Fruit fly (Drosophila melanogaster): Measurements from ENCODE around the gene cas.
A peak's percentile ranks its signal among the peaks of the same experiment; 100 is the strongest.

The cas gene

DNA sequence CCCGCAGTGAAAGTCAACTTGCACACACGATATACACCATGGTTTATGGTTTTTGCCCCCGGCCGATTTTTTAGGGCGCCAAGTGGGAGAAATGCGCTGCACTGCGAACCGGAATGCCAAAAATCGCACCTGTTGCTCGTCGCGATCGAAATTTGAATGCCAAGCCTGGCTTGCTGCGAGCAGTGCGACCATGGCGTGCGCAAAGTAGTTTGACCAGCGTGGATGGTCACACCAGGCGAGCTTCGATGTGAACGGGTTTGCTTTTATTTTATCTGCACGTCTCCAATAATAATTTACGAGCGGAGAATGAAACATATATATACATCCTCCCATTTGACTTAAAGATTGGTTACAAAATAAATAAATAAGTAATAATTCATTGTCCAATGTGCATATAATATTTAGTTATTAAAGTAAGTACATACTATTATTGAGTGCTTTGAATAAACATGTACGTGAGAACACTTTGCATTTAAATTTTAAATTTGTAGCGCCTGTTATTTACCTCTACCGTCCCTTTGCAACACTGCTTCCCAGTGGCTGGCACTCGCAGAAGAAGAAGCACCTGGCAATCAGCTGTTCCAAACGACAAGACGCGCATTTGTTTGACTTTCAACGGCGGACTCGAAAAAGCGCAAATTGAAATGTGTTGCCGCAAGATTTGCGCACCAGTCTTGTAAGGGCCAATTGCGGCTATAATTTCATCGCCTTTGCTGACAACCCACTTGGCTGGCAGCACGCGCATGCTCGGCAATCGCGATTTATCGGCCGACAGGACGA, 31.1 kb downstream of the cas start, which contains the start of the genes Rab23 and plx (continued):
- TF ChIP-seq CG2199 (GFP tag; IDR thresholded peaks at IDR 0.05) (no peak), unc-4 (GFP tag; IDR thresholded peaks at IDR 0.05; ENCODE audit: partially characterized antibody) (peak; percentile 47; the same call in 1 of the 2 replicates), insv (GFP tag; optimal IDR thresholded peaks at IDR 0.05) (peak in 1 of 2 experiments; percentile 17), ap (GFP tag; IDR thresholded peaks at IDR 0.05) (no peak), CG1792 (GFP tag; optimal IDR thresholded peaks at IDR 0.05) (no peak), klu (GFP tag; IDR thresholded peaks at IDR 0.05) (no peak), hbn (GFP tag; IDR thresholded peaks at IDR 0.05; ENCODE audit: partially characterized antibody) (no peak), CG2202 (tag; optimal IDR thresholded peaks at IDR 0.05) (no peak), CG13624 (GFP tag; optimal IDR thresholded peaks at IDR 0.05) (peak; percentile 11), CG14710 (tag; optimal IDR thresholded peaks at IDR 0.05) (peak; percentile 76), CG10274 (GFP tag; optimal IDR thresholded peaks at IDR 0.05) (no peak), Dfd (GFP tag; optimal IDR thresholded peaks at IDR 0.05) (no peak), Neu2 (GFP tag; optimal IDR thresholded peaks at IDR 0.05; ENCODE audit: borderline replicate concordance) (no peak), CG8924 (tag; optimal IDR thresholded peaks at IDR 0.05) (no peak), fd3F (GFP tag; optimal IDR thresholded peaks at IDR 0.05) (no peak), knrl (GFP tag; IDR thresholded peaks at IDR 0.05; ENCODE audit: partially characterized antibody) (no peak), HmgD (GFP tag; optimal IDR thresholded peaks at IDR 0.05) (no peak), CG14050 (GFP tag; IDR thresholded peaks at IDR 0.05) (no peak), CG32767 (GFP tag; IDR thresholded peaks at IDR 0.05) (no peak), CG2678 (tag; optimal IDR thresholded peaks at IDR 0.05) (no peak), CG6813 (GFP tag; optimal IDR thresholded peaks at IDR 0.05) (no peak), z (GFP tag; IDR thresholded peaks at IDR 0.05) (no peak), gsb (GFP tag; IDR thresholded peaks at IDR 0.05) (no peak), MESR4 (GFP tag; optimal IDR thresholded peaks at IDR 0.05) (no peak), Rfx (GFP tag; IDR thresholded peaks at IDR 0.05) (peak; percentile 11; the same call in 1 of the 2 replicates), amos (GFP tag; IDR thresholded peaks at IDR 0.05; ENCODE audit: partially characterized antibody) (peak; percentile 33; the same call in 1 of the 2 replicates), NfI (GFP tag; optimal IDR thresholded peaks at IDR 0.05) (peak; percentile 28), CG4730 (GFP tag; IDR thresholded peaks at IDR 0.05) (no peak), twi (tag; optimal IDR thresholded peaks at IDR 0.05) (no peak), Sry-β (GFP tag; optimal IDR thresholded peaks at IDR 0.05) (no peak), cad (GFP tag; optimal IDR thresholded peaks at IDR 0.05) (no peak), da (GFP tag; optimal IDR thresholded peaks at IDR 0.05) (no peak), pnt (GFP tag; optimal IDR thresholded peaks at IDR 0.05) (no peak), CG2116 (GFP tag; optimal IDR thresholded peaks at IDR 0.05) (peak; percentile 60), tgo (GFP tag; IDR thresholded peaks at IDR 0.05) (no peak), CG7556 (GFP tag; optimal IDR thresholded peaks at IDR 0.05) (peak; percentile 1), eyg (GFP tag; optimal IDR thresholded peaks at IDR 0.05) (no peak), CG9437 (GFP tag; optimal IDR thresholded peaks at IDR 0.05) (no peak), CkIIα-i1 (GFP tag; IDR thresholded peaks at IDR 0.05) (no peak), CG7987 (GFP tag; optimal IDR thresholded peaks at IDR 0.05) (no peak), grn (GFP tag; optimal IDR thresholded peaks at IDR 0.05) (no peak), shn (GFP tag; optimal IDR thresholded peaks at IDR 0.05) (peak; percentile 16), trh (GFP tag; optimal IDR thresholded peaks at IDR 0.05) (no peak), HHEX (GFP tag; optimal IDR thresholded peaks at IDR 0.05) (no peak), CG7963 (GFP tag; IDR thresholded peaks at IDR 0.05; ENCODE audit: partially characterized antibody) (no peak), lilli (GFP tag; optimal IDR thresholded peaks at IDR 0.05) (peak; percentile 37), ab (GFP tag; optimal IDR thresholded peaks at IDR 0.05) (peak; percentile 31), CG15479 (GFP tag; optimal IDR thresholded peaks at IDR 0.05) (no peak), abd-A (tag; optimal IDR thresholded peaks at IDR 0.05) (peak; percentile 65)

Data from whole organism, embryonic.